Fruit fly (Drosophila melanogaster): ENCODE results near the gene CycT.

dm6 chr3L:17570547-17570873, 12.9 kb upstream of the CycT start:
- no peak for TF ChIP-seq Antp (GFP tag; optimal IDR thresholded peaks at IDR 0.05)
- TF ChIP-seq CG12942 (GFP tag; optimal IDR thresholded peaks at IDR 0.05): no peak
- TF ChIP-seq nom (GFP tag; optimal IDR thresholded peaks at IDR 0.05): no peak
- no peak for TF ChIP-seq CG14667 (GFP tag; IDR thresholded peaks at IDR 0.05)
